Fruit fly (Drosophila melanogaster) whole organism, embryonic: Measurements from ENCODE around the gene Gr64d.

Source experiments
- Asciz ChIP-seq: fragments of 200-800 bp; sonication (Bioruptor generic); optimal IDR thresholded peaks from 2 replicates; lab custom pipeline; 2017; ENCODE audit warnings: missing biosample characterization, mild to moderate bottlenecking, missing genetic modification characterization, missing genetic modification reagents
- Awh ChIP-seq: fragments of 200-800 bp; sonication (Bioruptor generic); IDR thresholded peaks from 2 replicates; pipeline ENCODE4, ENCODE4 v1.3.6; 2022; ENCODE audit warnings: missing biosample characterization, missing genetic modification characterization
- CG10366 ChIP-seq: fragments of 200-800 bp; sonication (Bioruptor generic); IDR thresholded peaks from 2 replicates; pipeline ENCODE4 v1.3.6; 2022; ENCODE audit warnings: missing biosample characterization, missing genetic modification characterization
- CG10565 ChIP-seq: fragments of 200-800 bp; sonication (Bioruptor generic); optimal IDR thresholded peaks from 3 replicates; lab custom pipeline; 2016; ENCODE audit warnings: missing biosample characterization, mild to moderate bottlenecking, missing genetic modification characterization
- CG11504 ChIP-seq: fragments of 200-800 bp; sonication (Bioruptor generic); optimal IDR thresholded peaks from 3 replicates; lab custom pipeline; 2019; ENCODE audit warnings: missing biosample characterization, mild to moderate bottlenecking, missing genetic modification characterization, moderate library complexity
- CG12219 ChIP-seq: fragments of 200-800 bp; sonication (Bioruptor generic); optimal IDR thresholded peaks from 3 replicates; lab custom pipeline; 2018; ENCODE audit warnings: missing biosample characterization, mild to moderate bottlenecking, missing genetic modification characterization
- CG12391 ChIP-seq: fragments of 200-800 bp; sonication (Bioruptor generic); optimal IDR thresholded peaks from 3 replicates; lab custom pipeline; 2018; ENCODE audit warnings: missing biosample characterization, mild to moderate bottlenecking, missing genetic modification characterization, moderate library complexity
- CG13424 ChIP-seq: fragments of 200-800 bp; sonication (Bioruptor generic); optimal IDR thresholded peaks from 2 replicates; lab custom pipeline; 2019; ENCODE audit warnings: missing biosample characterization, mild to moderate bottlenecking, missing genetic modification characterization, moderate library complexity
- CG15269 ChIP-seq: fragments of 200-800 bp; sonication (Bioruptor generic); optimal IDR thresholded peaks from 2 replicates; lab custom pipeline; 2018; ENCODE audit warnings: missing biosample characterization, mild to moderate bottlenecking, missing genetic modification characterization, moderate library complexity
- CG2678 ChIP-seq: fragments of 200-800 bp; sonication (Bioruptor generic); optimal IDR thresholded peaks from 3 replicates; lab custom pipeline; 2019; ENCODE audit warnings: missing biosample characterization, mild to moderate bottlenecking, missing genetic modification characterization, moderate library complexity
- CG2712 ChIP-seq: fragments of 200-800 bp; optimal IDR thresholded peaks from 3 replicates; lab custom pipeline; 2019; ENCODE audit warnings: missing biosample characterization, mild to moderate bottlenecking, missing genetic modification characterization, moderate library complexity
- CG3847 ChIP-seq: fragments of 200-800 bp; sonication (Bioruptor generic); IDR thresholded peaks from 2 replicates; pipeline ENCODE4 v1.3.6; 2022; ENCODE audit warnings: missing biosample characterization, missing genetic modification characterization
- CG43689 ChIP-seq: fragments of 200-800 bp; sonication (Bioruptor generic); IDR thresholded peaks from 2 replicates; pipeline ENCODE4 v1.3.6; 2022; ENCODE audit warnings: missing biosample characterization, missing genetic modification characterization
- CG7839 ChIP-seq: fragments of 200-800 bp; sonication (Bioruptor generic); optimal IDR thresholded peaks from 3 replicates; lab custom pipeline; 2018; ENCODE audit warnings: missing biosample characterization, mild to moderate bottlenecking, missing genetic modification characterization, moderate library complexity
- CG8924 ChIP-seq: fragments of 200-800 bp; optimal IDR thresholded peaks from 3 replicates; lab custom pipeline; 2019; ENCODE audit warnings: missing biosample characterization, mild to moderate bottlenecking, missing genetic modification characterization, moderate library complexity
- Eip74EF ChIP-seq, 2 experiments: fragments of 200-800 bp in 1 of 2; fragments of >200 bp in 1 of 2; sonication (Bioruptor generic) in 1 of 2; optimal IDR thresholded peaks; 2 replicates each; lab custom pipeline; 2017 to 2019; ENCODE audit warnings: missing biosample characterization in 2 of 2, missing genetic modification characterization in 2 of 2, mild to moderate bottlenecking in 1 of 2, moderate library complexity in 1 of 2
- Ets97D ChIP-seq: fragments of 200-800 bp; sonication (Bioruptor generic); optimal IDR thresholded peaks from 3 replicates; lab custom pipeline; 2016; ENCODE audit warnings: missing biosample characterization, missing genetic modification characterization
- HLH4C ChIP-seq: fragments of 200-800 bp; sonication (Bioruptor generic); IDR thresholded peaks from 3 replicates; pipeline ENCODE4 v1.3.6; 2022; ENCODE audit warnings: missing biosample characterization, missing genetic modification characterization; ENCODE audit not compliant: partially characterized antibody
- Hr51 ChIP-seq, 2 experiments: fragments of 200-800 bp; sonication (Bioruptor generic); optimal IDR thresholded peaks; 2 replicates in 1 of 2; 3 replicates in 1 of 2; lab custom pipeline; 2016 to 2018; ENCODE audit warnings: missing biosample characterization in 2 of 2, missing genetic modification characterization in 2 of 2, mild to moderate bottlenecking in 1 of 2, moderate library complexity in 1 of 2
- Lhr ChIP-seq: fragments of 200-800 bp; sonication (Bioruptor generic); optimal IDR thresholded peaks from 3 replicates; lab custom pipeline; 2017; ENCODE audit warnings: mild to moderate bottlenecking, missing biosample characterization, missing genetic modification reagents, missing genetic modification characterization
- Oli ChIP-seq: fragments of 200-800 bp; sonication (Bioruptor generic); optimal IDR thresholded peaks from 2 replicates; lab custom pipeline; 2018; ENCODE audit warnings: missing biosample characterization, mild to moderate bottlenecking, missing genetic modification characterization, moderate library complexity
- Ptx1 ChIP-seq: fragments of 200-800 bp; sonication (Bioruptor generic); IDR thresholded peaks from 2 replicates; pipeline ENCODE4 v1.3.6; 2022; ENCODE audit warnings: missing biosample characterization, missing genetic modification characterization
- Sox102F ChIP-seq: fragments of 200-800 bp; sonication (Bioruptor generic); optimal IDR thresholded peaks from 2 replicates; lab custom pipeline; 2018; ENCODE audit warnings: missing biosample characterization, mild to moderate bottlenecking, missing genetic modification characterization, moderate library complexity
- Stat92E ChIP-seq, 3 experiments: fragments of >200 bp in 2 of 3; fragments of 200-800 bp in 1 of 3; sonication (Bioruptor generic) in 1 of 3; optimal IDR thresholded peaks; 2 replicates each; lab custom pipeline; 2017 to 2019; ENCODE audit warnings: missing biosample characterization in 3 of 3, missing genetic modification characterization in 3 of 3, mild to moderate bottlenecking in 1 of 3, moderate library complexity in 1 of 3
- Xrp1 ChIP-seq: fragments of 200-800 bp; sonication (Bioruptor generic); IDR thresholded peaks from 2 replicates; pipeline ENCODE4 v1.3.6; 2022; ENCODE audit warnings: missing biosample characterization, missing genetic modification characterization
- YL-1 ChIP-seq: fragments of 200-800 bp; sonication (Bioruptor generic); optimal IDR thresholded peaks from 3 replicates; lab custom pipeline; 2017; ENCODE audit warnings: missing biosample characterization, mild to moderate bottlenecking, missing genetic modification characterization
- ase ChIP-seq: fragments of 200-800 bp; sonication (Bioruptor generic); IDR thresholded peaks from 3 replicates; pipeline ENCODE4 v1.3.6; 2022; ENCODE audit warnings: missing biosample characterization, missing genetic modification characterization
- cas ChIP-seq: fragments of 200-800 bp; sonication (Bioruptor generic); IDR thresholded peaks from 2 replicates; pipeline ENCODE4 v1.3.6; 2022; ENCODE audit warnings: missing biosample characterization, missing genetic modification characterization
- dm ChIP-seq: fragments of 200-800 bp; sonication (Bioruptor generic); optimal IDR thresholded peaks from 3 replicates; lab custom pipeline; 2016; ENCODE audit warnings: missing biosample characterization, missing genetic modification characterization
- esg ChIP-seq: fragments of 200-800 bp; sonication (Bioruptor generic); conservative IDR thresholded peaks from 2 replicates; pipeline ENCODE4 v1.3.6; 2022; ENCODE audit warnings: missing biosample characterization, missing genetic modification characterization
- gce ChIP-seq: fragments of 200-800 bp; sonication (Bioruptor generic); IDR thresholded peaks from 3 replicates; pipeline ENCODE4 v1.3.6; 2022; ENCODE audit warnings: missing biosample characterization, missing genetic modification characterization
- grau ChIP-seq: fragments of 200-800 bp; optimal IDR thresholded peaks from 3 replicates; lab custom pipeline; 2019; ENCODE audit warnings: missing biosample characterization, mild to moderate bottlenecking, missing genetic modification characterization, moderate library complexity
- ind ChIP-seq: fragments of 200-800 bp; sonication (Bioruptor generic); optimal IDR thresholded peaks from 3 replicates; lab custom pipeline; 2016; ENCODE audit warnings: missing biosample characterization, missing genetic modification characterization
- knrl ChIP-seq: fragments of 200-800 bp; sonication (Bioruptor generic); IDR thresholded peaks from 3 replicates; pipeline ENCODE4 v1.3.6; 2022; ENCODE audit warnings: missing biosample characterization, missing genetic modification characterization; ENCODE audit not compliant: partially characterized antibody
- oc ChIP-seq: fragments of 200-800 bp; sonication (Bioruptor generic); optimal IDR thresholded peaks from 2 replicates; lab custom pipeline; 2018; ENCODE audit warnings: missing biosample characterization, mild to moderate bottlenecking, missing genetic modification characterization, moderate library complexity
- odd ChIP-seq: fragments of 200-800 bp; sonication (Bioruptor generic); optimal IDR thresholded peaks from 2 replicates; lab custom pipeline; 2017; ENCODE audit warnings: missing biosample characterization, mild to moderate bottlenecking, missing genetic modification characterization
- onecut ChIP-seq: fragments of 200-800 bp; sonication (Bioruptor generic); IDR thresholded peaks from 2 replicates; pipeline ENCODE4 v1.3.6; 2022; ENCODE audit warnings: missing biosample characterization, missing genetic modification characterization
- phol ChIP-seq: fragments of 200-800 bp; sonication (Bioruptor generic); optimal IDR thresholded peaks from 3 replicates; lab custom pipeline; 2018; ENCODE audit warnings: missing biosample characterization, mild to moderate bottlenecking, missing genetic modification characterization, moderate library complexity
- pnt ChIP-seq: fragments of 200-800 bp; sonication (Bioruptor generic); optimal IDR thresholded peaks from 3 replicates; lab custom pipeline; 2016; ENCODE audit warnings: missing biosample characterization, missing genetic modification characterization
- prd ChIP-seq, 3 experiments: fragments of >200 bp in 2 of 3; fragments of 200-800 bp in 1 of 3; sonication (Bioruptor generic) in 1 of 3; optimal IDR thresholded peaks in 2 of 3; IDR thresholded peaks in 1 of 3; 2 replicates in 2 of 3; 3 replicates in 1 of 3; pipeline versions ENCODE4 v1.3.6 to Lab custom; 2017 to 2022; ENCODE audit warnings: missing biosample characterization in 1 of 3, missing genetic modification characterization in 1 of 3
- row ChIP-seq: fragments of 200-800 bp; sonication (Bioruptor generic); IDR thresholded peaks from 3 replicates; pipeline ENCODE4 v1.3.6; 2022; ENCODE audit warnings: missing biosample characterization, missing genetic modification characterization
- scrt ChIP-seq: fragments of 200-800 bp; sonication (Bioruptor generic); optimal IDR thresholded peaks from 2 replicates; lab custom pipeline; 2018; ENCODE audit warnings: missing biosample characterization, mild to moderate bottlenecking, missing genetic modification characterization, moderate library complexity
- sd ChIP-seq: fragments of 200-800 bp; sonication (Bioruptor generic); optimal IDR thresholded peaks from 3 replicates; lab custom pipeline; 2018; ENCODE audit warnings: missing biosample characterization, mild to moderate bottlenecking, missing genetic modification characterization, moderate library complexity
- sens ChIP-seq: fragments of 200-800 bp; sonication (Bioruptor generic); peaks from one replicate; lab custom pipeline; 2016; ENCODE audit warnings: missing biosample characterization, missing genetic modification characterization
- seq ChIP-seq: fragments of 200-800 bp; sonication (Bioruptor generic); IDR thresholded peaks from 2 replicates; pipeline ENCODE4 v1.3.6; 2022; ENCODE audit warnings: missing biosample characterization, missing genetic modification characterization
- slp2 ChIP-seq: fragments of 200-800 bp; sonication (Bioruptor generic); optimal IDR thresholded peaks from 2 replicates; lab custom pipeline; 2016; ENCODE audit warnings: missing biosample characterization, missing genetic modification characterization
- stc ChIP-seq: fragments of 200-800 bp; sonication (Bioruptor generic); IDR thresholded peaks from 2 replicates; pipeline ENCODE4 v1.3.6; 2022; ENCODE audit warnings: missing biosample characterization, missing genetic modification characterization
- unpg ChIP-seq: fragments of 200-800 bp; sonication (Bioruptor generic); optimal IDR thresholded peaks from 3 replicates; lab custom pipeline; 2018; ENCODE audit warnings: missing biosample characterization, mild to moderate bottlenecking, missing genetic modification characterization, moderate library complexity

The Gr64d gene

dm6 chr3L:4044497-4044896 is 12.6 kb downstream of the Gr64d start:
- TF ChIP-seq CG10366 (GFP tag; lab: Robert Waterston, UW) (peak; percentile 49), oc (tag; lab: Kevin White, UChicago) (peak; percentile 16), row (GFP tag; lab: Robert Waterston, UW) (0 out of 3 replicates have a peak, but pooled peaks have one; percentile 9), unpg (peak; percentile 29), CG2712 (peak; percentile 15), Ets97D (GFP tag; lab: Kevin White, UChicago) (no peak), Xrp1 (GFP tag; lab: Robert Waterston, UW) (0 out of 2 replicates have a peak, but pooled peaks have one; percentile 17), CG13424 (tag; lab: Kevin White, UChicago) (peak; percentile 7), CG15269 (tag; lab: Kevin White, UChicago) (peak; percentile 29), scrt (GFP tag; lab: Kevin White, UChicago) (no peak), ind (GFP tag; lab: Kevin White, UChicago) (no peak), CG8924 (tag; lab: Kevin White, UChicago) (peak; percentile 7), Hr51 (GFP tag; optimal IDR thresholded peaks at IDR 0.05; lab: Kevin White, UChicago) (peak in 1 of 2 experiments; percentile 63), knrl (GFP tag; lab: Robert Waterston, UW) (no peak), Lhr (no peak), Awh (no peak), phol (tag; lab: Kevin White, UChicago) (peak; percentile 2), CG11504 (tag; lab: Kevin White, UChicago) (peak; percentile 52), sens (GFP tag; lab: Kevin White, UChicago) (peak; percentile 20), sd (tag; lab: Kevin White, UChicago) (peak; percentile 55), CG12391 (tag; lab: Kevin White, UChicago) (no peak), CG10565 (no peak), esg (GFP tag; lab: Robert Waterston, UW) (0 out of 2 replicates have a peak, but pooled peaks have one; percentile 6), prd (optimal IDR thresholded peaks at IDR 0.05; lab: Kevin White, UChicago) (no peak), prd (GFP tag; IDR thresholded peaks at IDR 0.05; lab: Robert Waterston, UW) (peak; percentile 10; the same call in 1 of the 3 replicates), ase (GFP tag; lab: Robert Waterston, UW) (peak; percentile 48; the same call in 1 of the 3 replicates), CG43689 (no peak), Oli (tag; lab: Kevin White, UChicago) (peak; percentile 32), onecut (GFP tag; lab: Robert Waterston, UW) (no peak), Eip74EF (GFP tag; optimal IDR thresholded peaks at IDR 0.05; lab: Kevin White, UChicago) (peak in 1 of 2 experiments; percentile 49), HLH4C (GFP tag; lab: Robert Waterston, UW) (no peak), dm (GFP tag; lab: Kevin White, UChicago) (no peak), stc (no peak), Stat92E (GFP tag; optimal IDR thresholded peaks at IDR 0.05; lab: Kevin White, UChicago) (no peak), Asciz (GFP tag; lab: Kevin White, UChicago) (peak; percentile 16), odd (GFP tag; lab: Kevin White, UChicago) (no peak), seq (GFP tag; lab: Robert Waterston, UW) (no peak), CG3847 (GFP tag; lab: Robert Waterston, UW) (no peak), slp2 (GFP tag; lab: Kevin White, UChicago) (no peak), gce (GFP tag; lab: Robert Waterston, UW) (no peak), pnt (GFP tag; lab: Kevin White, UChicago) (no peak), CG12219 (GFP tag; lab: Kevin White, UChicago) (no peak), CG2678 (tag; lab: Kevin White, UChicago) (peak; percentile 29), YL-1 (no peak), grau (tag; lab: Kevin White, UChicago) (peak; percentile 18), cas (GFP tag; lab: Robert Waterston, UW) (no peak), Ptx1 (GFP tag; lab: Robert Waterston, UW) (peak; percentile 36; the same call in 1 of the 2 replicates), Sox102F (GFP tag; lab: Kevin White, UChicago) (peak; percentile 55), CG7839 (peak; percentile 14)
